Fruit fly (Drosophila melanogaster) whole organism, wandering third instar larva: ENCODE results near the gene CG3857.

ENCODE experiments used
- Abd-B ChIP-seq: fragments of >200 bp; optimal IDR thresholded peaks from 2 replicates; lab custom pipeline; 2017; ENCODE audit warnings: missing biosample characterization, missing genetic modification characterization
- CG32264 ChIP-seq: fragments of 200-800 bp; sonication (Bioruptor generic); optimal IDR thresholded peaks from 2 replicates; lab custom pipeline; 2016; ENCODE audit warnings: missing biosample characterization, missing genetic modification characterization
- CG9705 ChIP-seq: fragments of 200-800 bp; sonication (Bioruptor generic); optimal IDR thresholded peaks from 2 replicates; lab custom pipeline; 2018; ENCODE audit warnings: missing biosample characterization, mild to moderate bottlenecking, missing genetic modification characterization
- CrebA ChIP-seq: fragments of 200-800 bp; sonication (Bioruptor generic); optimal IDR thresholded peaks from 2 replicates; lab custom pipeline; 2016; ENCODE audit warnings: missing biosample characterization, mild to moderate bottlenecking, missing genetic modification characterization, borderline replicate concordance
- Dif ChIP-seq: fragments of 200-275, 200-300 bp; sonication (Bioruptor generic); optimal IDR thresholded peaks from 2 replicates; lab custom pipeline; 2018; ENCODE audit warnings: missing biosample characterization, missing genetic modification characterization; ENCODE audit not compliant: partially characterized antibody
- GATAd ChIP-seq: sonication (Bioruptor generic); optimal IDR thresholded peaks from 2 replicates; lab custom pipeline; 2016; ENCODE audit warnings: missing biosample characterization, missing genetic modification characterization
- Hnf4 ChIP-seq: fragments of 200-800 bp; sonication (Bioruptor generic); optimal IDR thresholded peaks from 2 replicates; lab custom pipeline; 2016; ENCODE audit warnings: missing biosample characterization, mild to moderate bottlenecking, missing genetic modification characterization
- Hr78 ChIP-seq: fragments of >200 bp; optimal IDR thresholded peaks from 2 replicates; lab custom pipeline; 2017; ENCODE audit warnings: missing biosample characterization, missing genetic modification characterization
- Hr83 ChIP-seq: fragments of 200-300 bp; sonication (Bioruptor generic); optimal IDR thresholded peaks from 2 replicates; lab custom pipeline; 2016; ENCODE audit warnings: missing biosample characterization, mild to moderate bottlenecking, missing genetic modification characterization, moderate library complexity; ENCODE audit not compliant: poor library complexity, severe bottlenecking
- Jra ChIP-seq: sonication (Bioruptor generic); optimal IDR thresholded peaks from 2 replicates; lab custom pipeline; 2016; ENCODE audit warnings: missing biosample characterization, missing genetic modification characterization
- Myc ChIP-seq: fragments of >200 bp; optimal IDR thresholded peaks from 2 replicates; lab custom pipeline; 2017
- N ChIP-seq: fragments of >200 bp; optimal IDR thresholded peaks from 2 replicates; lab custom pipeline; 2018; ENCODE audit warnings: missing biosample characterization, missing external identifiers, missing genetic modification characterization
- Rel ChIP-seq, 2 experiments: fragments of 200-800 bp; sonication (Bioruptor generic) in 1 of 2; optimal IDR thresholded peaks; 2 replicates in 1 of 2; 3 replicates in 1 of 2; lab custom pipeline; 2016 to 2019; ENCODE audit warnings: mild to moderate bottlenecking in 2 of 2, missing biosample characterization in 2 of 2, missing genetic modification characterization in 2 of 2, moderate library complexity in 1 of 2
- Sp1 ChIP-seq: fragments of 200-800 bp; sonication (Bioruptor generic); optimal IDR thresholded peaks from 3 replicates; lab custom pipeline; 2019; ENCODE audit warnings: missing biosample characterization, mild to moderate bottlenecking, missing genetic modification characterization, moderate library complexity
- Vsx2 ChIP-seq: fragments of 200-300, 225-300 bp; sonication (Bioruptor generic); optimal IDR thresholded peaks from 2 replicates; lab custom pipeline; 2018; ENCODE audit warnings: missing biosample characterization, missing genetic modification characterization; ENCODE audit not compliant: partially characterized antibody
- dl ChIP-seq, 2 experiments: fragments of 175-275, 200-275 bp in 1 of 2; fragments of 200-275 bp in 1 of 2; sonication (Bioruptor generic); optimal IDR thresholded peaks; lab custom pipeline; 2018; ENCODE audit warnings: mild to moderate bottlenecking in 2 of 2, missing biosample characterization in 2 of 2, missing genetic modification characterization in 2 of 2, moderate library complexity in 2 of 2; ENCODE audit not compliant: partially characterized antibody in 2 of 2, insufficient read depth in 1 of 2
- dsf ChIP-seq: sonication (Bioruptor generic); optimal IDR thresholded peaks from 2 replicates; lab custom pipeline; 2016; ENCODE audit warnings: missing biosample characterization, missing genetic modification characterization, borderline replicate concordance
- ey ChIP-seq: fragments of 200-800 bp; sonication (Bioruptor generic); optimal IDR thresholded peaks from 2 replicates; lab custom pipeline; 2016; ENCODE audit warnings: missing biosample characterization, missing genetic modification characterization
- foxo ChIP-seq, 2 experiments: fragments of 200-800 bp; sonication (Bioruptor generic); optimal IDR thresholded peaks; 2 replicates in 1 of 2; 3 replicates in 1 of 2; lab custom pipeline; 2016 to 2017; ENCODE audit warnings: missing biosample characterization in 2 of 2, missing genetic modification characterization in 2 of 2
- fru ChIP-seq: fragments of 200-800 bp; sonication (Bioruptor generic); optimal IDR thresholded peaks from 3 replicates; lab custom pipeline; 2016; ENCODE audit warnings: missing biosample characterization, mild to moderate bottlenecking, missing genetic modification characterization
- jim ChIP-seq: fragments of 175-275, 200-325 bp; sonication (Bioruptor generic); optimal IDR thresholded peaks from 2 replicates; lab custom pipeline; 2016; ENCODE audit warnings: missing biosample characterization, mild to moderate bottlenecking, missing genetic modification characterization
- lola ChIP-seq: fragments of >200 bp; optimal IDR thresholded peaks from 2 replicates; lab custom pipeline; 2017; ENCODE audit warnings: missing biosample characterization, missing genetic modification characterization
- pan ChIP-seq: fragments of >200 bp; optimal IDR thresholded peaks from 2 replicates; lab custom pipeline; 2017
- psq ChIP-seq: fragments of 200-800 bp; sonication (Bioruptor generic); optimal IDR thresholded peaks from 3 replicates; lab custom pipeline; 2017; ENCODE audit warnings: missing biosample characterization, mild to moderate bottlenecking, missing genetic modification characterization, moderate library complexity
- rgr ChIP-seq: fragments of 200-800 bp; sonication (Bioruptor generic); optimal IDR thresholded peaks from 3 replicates; lab custom pipeline; 2016; ENCODE audit warnings: missing biosample characterization, mild to moderate bottlenecking, missing genetic modification characterization
- sage ChIP-seq: fragments of 200-800 bp; sonication (Bioruptor generic); optimal IDR thresholded peaks from 2 replicates; lab custom pipeline; 2016; ENCODE audit warnings: missing biosample characterization, mild to moderate bottlenecking, missing genetic modification characterization
- sv ChIP-seq: fragments of 200-800 bp; sonication (Bioruptor generic); optimal IDR thresholded peaks from 3 replicates; lab custom pipeline; 2016; ENCODE audit warnings: missing biosample characterization, missing genetic modification characterization
- tai ChIP-seq: sonication (Bioruptor generic); optimal IDR thresholded peaks from 2 replicates; lab custom pipeline; 2016; ENCODE audit warnings: missing biosample characterization, missing genetic modification characterization
- usp ChIP-seq: fragments of >200 bp; optimal IDR thresholded peaks from 2 replicates; lab custom pipeline; 2017; ENCODE audit warnings: missing biosample characterization, missing genetic modification characterization
- woc ChIP-seq: sonication (Bioruptor generic); optimal IDR thresholded peaks from 2 replicates; lab custom pipeline; 2016; ENCODE audit warnings: missing biosample characterization, mild to moderate bottlenecking, missing genetic modification characterization

CG3857 gene

DNA sequence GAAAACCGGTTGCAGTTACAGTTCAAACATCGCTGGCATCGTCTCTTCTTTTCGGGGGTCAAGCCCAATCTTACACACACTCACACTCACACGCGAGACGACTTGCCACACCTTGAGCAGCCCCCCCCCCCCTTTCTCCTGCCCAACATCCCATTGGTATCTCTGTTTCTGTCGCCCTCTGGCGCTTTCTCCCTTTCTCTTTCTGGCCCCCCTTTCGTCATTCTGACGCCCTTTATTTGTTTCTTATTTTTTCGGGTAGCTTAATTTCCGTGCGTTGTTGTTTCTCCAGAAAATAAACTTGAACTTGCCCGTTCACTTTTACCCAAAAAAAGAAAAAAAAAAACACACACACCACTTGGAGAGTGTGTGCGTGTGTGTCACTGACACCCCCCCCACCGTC, 32.3 kb upstream of the CG3857 start:
- TF ChIP-seq dsf (GFP tag; lab: Kevin White, UChicago): no peak
- TF ChIP-seq woc (GFP tag; lab: Kevin White, UChicago): no peak
- TF ChIP-seq CG32264 (GFP tag; lab: Kevin White, UChicago): no peak
- no peak for TF ChIP-seq Dif
- TF ChIP-seq psq (GFP tag; lab: Kevin White, UChicago): peak; percentile 40
- TF ChIP-seq Abd-B: no peak
- TF ChIP-seq CrebA: no peak
- peak; percentile 25 for TF ChIP-seq sage
- no peak for TF ChIP-seq usp (GFP tag; lab: Kevin White, UChicago)
- no peak for TF ChIP-seq foxo (GFP tag; optimal IDR thresholded peaks at IDR 0.05; lab: Kevin White, UChicago)
- TF ChIP-seq dl (GFP tag; optimal IDR thresholded peaks at IDR 0.05; lab: Kevin White, UChicago; ENCODE audit: insufficient read depth in 1 of 2, partially characterized antibody in 2 of 2): no peak
- TF ChIP-seq tai (GFP tag; lab: Kevin White, UChicago): no peak

DNA sequence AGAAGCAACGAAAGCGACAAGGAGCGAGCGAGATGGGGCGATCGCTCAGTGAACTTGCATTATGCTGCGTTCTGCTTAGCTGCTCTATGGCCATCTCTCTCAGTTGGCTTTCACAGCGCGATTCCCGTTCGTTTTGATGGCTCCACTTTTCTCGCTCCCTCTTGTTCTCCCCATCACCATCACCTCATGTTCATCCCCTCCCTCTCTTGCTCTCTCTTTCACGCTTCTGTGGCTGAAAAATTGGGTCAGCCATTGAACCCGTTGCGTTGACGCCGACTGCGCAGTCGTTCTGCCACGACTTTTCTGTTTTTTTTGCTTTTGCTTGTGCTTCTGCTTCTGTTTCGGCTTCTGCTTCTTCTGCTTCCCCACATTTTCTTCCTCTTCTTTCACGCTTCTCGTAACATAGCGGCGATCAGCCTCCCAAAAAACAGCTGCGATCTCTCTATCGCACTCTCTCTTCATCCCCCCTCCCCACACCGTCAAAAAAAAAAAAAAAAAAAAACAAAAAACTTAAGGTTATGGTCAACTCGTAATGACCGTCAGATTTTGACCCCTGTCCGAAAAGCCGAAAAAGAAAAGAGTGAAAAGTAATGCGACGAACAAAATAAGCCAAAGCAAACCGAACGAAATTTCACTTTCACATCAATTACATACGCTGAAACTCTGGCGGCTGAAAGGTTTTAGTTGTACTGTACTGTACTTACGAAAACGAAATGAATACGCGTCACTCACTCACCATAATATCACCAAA, 30.9 kb upstream of the CG3857 start:
- TF ChIP-seq jim (GFP tag; lab: Kevin White, UChicago) (no peak), psq (GFP tag; lab: Kevin White, UChicago) (peak; percentile 66), Rel (GFP tag; optimal IDR thresholded peaks at IDR 0.05; lab: Kevin White, UChicago) (no peak), Rel (tag; optimal IDR thresholded peaks at IDR 0.05; lab: Kevin White, UChicago) (peak; percentile 8)

DNA sequence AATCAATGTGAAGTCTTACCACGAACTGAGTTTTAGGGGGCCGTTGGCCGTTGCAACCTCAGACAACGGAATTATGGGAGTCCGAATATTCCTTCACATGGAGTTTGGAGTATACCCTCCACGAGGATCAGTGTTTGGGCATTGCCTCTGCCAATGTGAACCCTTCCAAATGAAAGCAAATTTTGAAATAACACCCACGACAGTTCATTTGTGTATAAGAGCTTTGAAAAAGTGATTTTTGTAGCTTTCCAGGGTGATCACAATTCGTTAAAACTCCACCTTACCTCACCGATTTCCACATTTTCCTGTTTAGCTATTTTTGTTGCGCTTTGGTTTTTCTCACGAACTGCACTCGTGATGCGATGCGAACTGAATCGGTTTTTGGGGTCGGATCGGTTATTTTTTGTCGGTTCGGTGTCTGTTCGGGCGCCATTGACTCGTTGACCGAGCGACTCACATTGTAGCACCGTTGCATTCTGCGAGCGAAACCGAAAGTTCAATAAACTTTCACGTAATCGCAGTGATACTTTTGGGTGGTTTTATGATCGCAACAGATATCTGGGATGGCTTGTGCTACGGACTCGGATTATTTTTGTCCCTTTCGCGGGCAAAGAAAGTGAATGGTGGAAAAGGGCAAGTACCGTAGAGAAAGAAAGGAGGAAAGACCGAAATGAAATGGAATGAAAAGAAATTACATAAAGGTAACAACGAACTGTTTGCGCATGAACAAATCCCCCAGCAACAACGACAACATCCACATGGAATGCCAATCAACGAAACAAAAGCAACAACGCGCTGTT, 30.1 kb upstream of the CG3857 start:
- TF ChIP-seq pan (lab: Kevin White, UChicago) (no peak), Myc (lab: Kevin White, UChicago) (no peak), Jra (GFP tag; lab: Kevin White, UChicago) (no peak), sage (no peak), dsf (GFP tag; lab: Kevin White, UChicago) (no peak), Hr78 (GFP tag; lab: Kevin White, UChicago) (no peak), Hnf4 (GFP tag; lab: Kevin White, UChicago) (no peak), sv (GFP tag; lab: Kevin White, UChicago) (no peak), Abd-B (no peak), Dif (no peak), Sp1 (no peak), Rel (GFP tag; optimal IDR thresholded peaks at IDR 0.05; lab: Kevin White, UChicago) (no peak), Rel (tag; optimal IDR thresholded peaks at IDR 0.05; lab: Kevin White, UChicago) (no peak), ey (GFP tag; lab: Kevin White, UChicago) (no peak), psq (GFP tag; lab: Kevin White, UChicago) (no peak), foxo (GFP tag; optimal IDR thresholded peaks at IDR 0.05; lab: Kevin White, UChicago) (no peak), N (GFP tag; lab: Kevin White, UChicago) (no peak)

DNA sequence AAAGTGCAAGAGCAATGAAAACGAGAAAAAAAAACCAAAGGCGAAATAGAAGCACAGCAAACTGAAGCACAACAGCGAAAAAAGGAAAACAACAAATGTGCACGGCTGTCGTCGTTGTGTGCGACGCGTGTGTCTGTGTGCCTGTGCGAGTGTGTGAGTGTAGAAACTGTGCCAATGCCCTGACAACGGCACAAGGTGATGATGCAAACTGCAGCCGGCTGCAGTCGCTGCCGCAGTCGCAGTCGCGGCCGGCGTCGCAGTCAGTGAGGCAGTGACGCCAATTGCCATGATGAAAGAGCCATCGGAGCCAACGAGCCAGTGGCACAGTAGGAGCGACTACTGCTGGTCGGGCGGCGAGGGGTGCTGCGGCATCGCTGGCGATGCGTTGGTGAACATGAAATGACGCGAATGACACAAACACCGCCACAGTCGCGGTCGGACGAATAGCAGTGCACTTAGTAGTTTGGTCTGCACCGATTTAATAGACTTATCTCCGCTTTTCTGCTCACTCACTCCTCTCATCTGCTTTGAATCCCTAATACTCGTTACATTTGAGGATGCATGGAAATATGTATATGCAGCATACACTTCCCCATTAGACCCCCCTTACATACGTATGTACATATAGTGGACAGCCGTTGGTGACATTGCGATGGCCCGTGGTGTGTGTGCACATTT, 28.9 kb upstream of the CG3857 start:
- TF ChIP-seq Jra (GFP tag; lab: Kevin White, UChicago): no peak
- TF ChIP-seq GATAd (GFP tag; lab: Kevin White, UChicago): no peak
- no peak for TF ChIP-seq Hr83 (GFP tag; lab: Kevin White, UChicago)
- no peak for TF ChIP-seq Vsx2 (GFP tag; lab: Kevin White, UChicago)
- no peak for TF ChIP-seq dsf (GFP tag; lab: Kevin White, UChicago)
- TF ChIP-seq Myc (lab: Kevin White, UChicago): no peak
- no peak for TF ChIP-seq foxo (GFP tag; optimal IDR thresholded peaks at IDR 0.05; lab: Kevin White, UChicago)
- TF ChIP-seq Sp1: no peak
- TF ChIP-seq woc (GFP tag; lab: Kevin White, UChicago): no peak
- no peak for TF ChIP-seq CG32264 (GFP tag; lab: Kevin White, UChicago)
- TF ChIP-seq tai (GFP tag; lab: Kevin White, UChicago): no peak
- no peak for TF ChIP-seq CG9705 (GFP tag; lab: Kevin White, UChicago)
- no peak for TF ChIP-seq lola (GFP tag; lab: Kevin White, UChicago)
- TF ChIP-seq fru: no peak
- no peak for TF ChIP-seq rgr (GFP tag; lab: Kevin White, UChicago)
- no peak for TF ChIP-seq Hr78 (GFP tag; lab: Kevin White, UChicago)
